Fruit fly (Drosophila melanogaster) Kc167 (cell line): ENCODE measurements around the gene lsn.

Source experiments
- Myc ChIP-seq: fragments of >200 bp; optimal IDR thresholded peaks from 2 replicates; lab custom pipeline; 2017; ENCODE audit warnings: missing external identifiers
- psq ChIP-seq: fragments of >200 bp; optimal IDR thresholded peaks from 2 replicates; lab custom pipeline; 2017; ENCODE audit warnings: missing external identifiers

dm6 chr3R:21862868-21863267 lies 2.1 kb upstream of the lsn start:
- TF ChIP-seq psq (no peak), Myc (lab: Kevin White, UChicago) (no peak)
